Worm (Caenorhabditis elegans) whole organism, young adult: Measurements from ENCODE around the gene ZK1248.20.

Experiments
- B0336.3 ChIP-seq: fragments of 200-800 bp; sonication (Bioruptor generic); IDR thresholded peaks from 2 replicates; pipeline ENCODE4 v1.3.6; 2022; ENCODE audit warnings: missing genetic modification characterization, missing compliant biosample characterization
- C17E4.6 ChIP-seq: fragments of 200-800 bp; sonication (Bioruptor generic); IDR thresholded peaks from 2 replicates; pipeline ENCODE4 v1.3.6; 2022; ENCODE audit warnings: missing genetic modification reagents, missing genetic modification characterization, missing compliant biosample characterization
- D2030.7 ChIP-seq: fragments of 200-800 bp; sonication (Bioruptor generic); IDR thresholded peaks from 2 replicates; pipeline ENCODE4 v1.3.6; 2022; ENCODE audit warnings: missing genetic modification reagents, missing genetic modification characterization, missing compliant biosample characterization
- F22D6.2 ChIP-seq: sonication (generic microtip); optimal IDR thresholded peaks from 2 replicates; lab custom pipeline; 2016; ENCODE audit warnings: mild to moderate bottlenecking, missing genetic modification characterization, missing compliant biosample characterization
- F23B12.7 ChIP-seq: sonication (generic microtip); optimal IDR thresholded peaks from 2 replicates; lab custom pipeline; 2017; ENCODE audit warnings: missing genetic modification characterization, mild to moderate bottlenecking, missing compliant biosample characterization, antibody characterized with exemption, moderate library complexity; ENCODE audit not compliant: insufficient read depth
- F39B2.1 ChIP-seq: fragments of 200-800 bp; sonication (Bioruptor generic); IDR thresholded peaks from 2 replicates; pipeline ENCODE4 v1.3.6; 2022; ENCODE audit warnings: missing genetic modification reagents, missing genetic modification characterization, missing compliant biosample characterization
- F52B5.7 ChIP-seq: sonication (generic microtip); optimal IDR thresholded peaks from 2 replicates; lab custom pipeline; 2016; ENCODE audit warnings: mild to moderate bottlenecking, missing genetic modification characterization, missing compliant biosample characterization
- F57A8.1 ChIP-seq: fragments of 200-800 bp; sonication (Bioruptor generic); optimal IDR thresholded peaks from 2 replicates; lab custom pipeline; 2018; ENCODE audit warnings: mild to moderate bottlenecking, missing genetic modification characterization, moderate library complexity, missing compliant biosample characterization
- T07F8.4 ChIP-seq: sonication (generic microtip); optimal IDR thresholded peaks from 2 replicates; lab custom pipeline; 2016; ENCODE audit warnings: mild to moderate bottlenecking, missing genetic modification characterization, moderate library complexity, missing compliant biosample characterization
- Y53G8AR.9 ChIP-seq: fragments of 200-800 bp; sonication (Bioruptor generic); conservative IDR thresholded peaks from 2 replicates; pipeline ENCODE4 v1.3.6; 2022; ENCODE audit warnings: missing genetic modification reagents, missing genetic modification characterization, missing compliant biosample characterization
- Y56A3A.18 ChIP-seq: fragments of 200-800 bp; sonication (Bioruptor generic); IDR thresholded peaks from 2 replicates; pipeline ENCODE4 v1.3.6; 2022; ENCODE audit warnings: missing genetic modification reagents, missing genetic modification characterization, missing compliant biosample characterization
- Y79H2A.3 ChIP-seq: fragments of 200-800 bp; sonication (Bioruptor generic); conservative IDR thresholded peaks from 2 replicates; pipeline ENCODE4 v1.3.6; 2022; ENCODE audit warnings: missing genetic modification reagents, missing genetic modification characterization, missing compliant biosample characterization
- ZK185.1 ChIP-seq: sonication (generic microtip); optimal IDR thresholded peaks from 2 replicates; lab custom pipeline; 2016; ENCODE audit warnings: mild to moderate bottlenecking, missing genetic modification characterization, missing compliant biosample characterization; ENCODE audit not compliant: poor library complexity, severe bottlenecking
- ama-1 ChIP-seq, 3 experiments: fragments of 150-350 bp in 1 of 3; sonication (generic microtip) in 2 of 3; optimal IDR thresholded peaks; 2 replicates each; lab custom pipeline; 2014 to 2018; ENCODE audit warnings: missing biosample characterization in 2 of 3, missing genetic modification characterization in 2 of 3, missing genetic modification reagents in 2 of 3
- aptf-3 ChIP-seq: fragments of 200-800 bp; sonication (Bioruptor generic); IDR thresholded peaks from 2 replicates; pipeline ENCODE4 v1.3.6; 2022; ENCODE audit warnings: missing genetic modification characterization, missing compliant biosample characterization
- atf-7 ChIP-seq: sonication (generic microtip); optimal IDR thresholded peaks from 2 replicates; lab custom pipeline; 2017; ENCODE audit warnings: mild to moderate bottlenecking, missing genetic modification characterization, missing compliant biosample characterization
- athp-1 ChIP-seq: sonication (generic microtip); optimal IDR thresholded peaks from 2 replicates; lab custom pipeline; 2017; ENCODE audit warnings: mild to moderate bottlenecking, missing genetic modification characterization, missing compliant biosample characterization
- attf-5 ChIP-seq: fragments of 200-800 bp; sonication (Bioruptor generic); optimal IDR thresholded peaks from 2 replicates; lab custom pipeline; 2018; ENCODE audit warnings: mild to moderate bottlenecking, missing genetic modification characterization, missing compliant biosample characterization
- attf-6 ChIP-seq: fragments of 200-800 bp; sonication (Bioruptor generic); IDR thresholded peaks from 2 replicates; pipeline ENCODE4 v1.3.6; 2022; ENCODE audit warnings: missing genetic modification reagents, missing genetic modification characterization, missing compliant biosample characterization
- cebp-2 ChIP-seq: fragments of 200-800 bp; sonication (Bioruptor generic); IDR thresholded peaks from 2 replicates; pipeline ENCODE4 v1.3.6; 2022; ENCODE audit warnings: missing genetic modification characterization, missing compliant biosample characterization
- ceh-40 ChIP-seq: fragments of 200-800 bp; sonication (Bioruptor generic); IDR thresholded peaks from 2 replicates; pipeline ENCODE4 v1.3.6; 2022; ENCODE audit warnings: missing genetic modification characterization, missing compliant biosample characterization
- ceh-79 ChIP-seq: sonication (generic microtip); optimal IDR thresholded peaks from 2 replicates; lab custom pipeline; 2017; ENCODE audit warnings: mild to moderate bottlenecking, missing genetic modification characterization, missing compliant biosample characterization
- ceh-91 ChIP-seq: fragments of 200-800 bp; sonication (Bioruptor generic); IDR thresholded peaks from 2 replicates; pipeline ENCODE4 v1.3.6; 2022; ENCODE audit warnings: missing genetic modification reagents, missing genetic modification characterization, missing compliant biosample characterization
- efl-1 ChIP-seq: fragments of 150-350 bp; optimal IDR thresholded peaks from 2 replicates; lab custom pipeline; 2014; ENCODE audit warnings: missing biosample characterization, missing genetic modification reagents, missing genetic modification characterization
- hrde-1 ChIP-seq: sonication (generic microtip); optimal IDR thresholded peaks from 2 replicates; lab custom pipeline; 2016; ENCODE audit warnings: missing genetic modification characterization, mild to moderate bottlenecking, missing compliant biosample characterization, moderate library complexity, missing genotype, missing genetic modification reagents, borderline replicate concordance
- lag-1 ChIP-seq: fragments of 200-800 bp; sonication (Bioruptor generic); IDR thresholded peaks from 2 replicates; pipeline ENCODE4 v1.3.6; 2022; ENCODE audit warnings: missing genetic modification reagents, missing genetic modification characterization, missing compliant biosample characterization
- lin-54 ChIP-seq: fragments of 200-800 bp; sonication (Bioruptor generic); optimal IDR thresholded peaks from 2 replicates; lab custom pipeline; 2018; ENCODE audit warnings: mild to moderate bottlenecking, missing genetic modification characterization, missing compliant biosample characterization
- madf-3 ChIP-seq: fragments of 200-800 bp; sonication (Bioruptor generic); IDR thresholded peaks from 2 replicates; pipeline ENCODE4 v1.3.6; 2022; ENCODE audit warnings: missing genetic modification reagents, missing genetic modification characterization, missing compliant biosample characterization
- madf-6 ChIP-seq: fragments of 200-800 bp; sonication (Bioruptor generic); IDR thresholded peaks from 2 replicates; pipeline ENCODE4 v1.3.6; 2022; ENCODE audit warnings: missing genetic modification reagents, missing genetic modification characterization, missing compliant biosample characterization
- mel-28 ChIP-seq: sonication (generic microtip); optimal IDR thresholded peaks from 2 replicates; lab custom pipeline; 2016; ENCODE audit warnings: borderline replicate concordance, mild to moderate bottlenecking, missing genetic modification characterization, missing compliant biosample characterization
- nfya-1 ChIP-seq: sonication (generic microtip); optimal IDR thresholded peaks from 2 replicates; lab custom pipeline; 2017; ENCODE audit warnings: antibody characterized with exemption, missing compliant biosample characterization, missing genetic modification characterization, borderline replicate concordance; ENCODE audit not compliant: insufficient read depth
- nfyb-1 ChIP-seq: fragments of 200-800 bp; sonication (Bioruptor generic); IDR thresholded peaks from 2 replicates; pipeline ENCODE4 v1.3.6; 2022; ENCODE audit warnings: missing genetic modification reagents, missing genetic modification characterization, missing compliant biosample characterization
- nhr-179 ChIP-seq: sonication (generic microtip); optimal IDR thresholded peaks from 2 replicates; lab custom pipeline; 2016; ENCODE audit warnings: mild to moderate bottlenecking, missing genetic modification characterization, missing compliant biosample characterization
- nhr-27 ChIP-seq: fragments of 200-800 bp; sonication (Bioruptor generic); optimal IDR thresholded peaks from 2 replicates; lab custom pipeline; 2018; ENCODE audit warnings: mild to moderate bottlenecking, missing genetic modification characterization, moderate library complexity, missing compliant biosample characterization
- pbrm-1 ChIP-seq: fragments of 200-800 bp; sonication (Bioruptor generic); IDR thresholded peaks from 2 replicates; pipeline ENCODE4 v1.3.6; 2022; ENCODE audit warnings: missing genetic modification reagents, missing genetic modification characterization, missing compliant biosample characterization
- repo-1 ChIP-seq: sonication (generic microtip); optimal IDR thresholded peaks from 2 replicates; lab custom pipeline; 2017; ENCODE audit warnings: mild to moderate bottlenecking, missing genetic modification characterization, missing compliant biosample characterization
- sdz-38 ChIP-seq: sonication (generic microtip); optimal IDR thresholded peaks from 2 replicates; lab custom pipeline; 2016; ENCODE audit warnings: missing genotype, missing genetic modification characterization, missing compliant biosample characterization
- snpc-4 ChIP-seq, 5 experiments: fragments of 150-350 bp in 1 of 5; sonication (generic microtip) in 4 of 5; optimal IDR thresholded peaks; 2 replicates each; lab custom pipeline; 2014 to 2018; ENCODE audit warnings: missing genetic modification characterization in 5 of 5, missing biosample characterization in 3 of 5, antibody characterized with exemption in 2 of 5, mild to moderate bottlenecking in 2 of 5, missing compliant biosample characterization in 2 of 5, missing genotype in 2 of 5, moderate library complexity in 2 of 5, missing genetic modification reagents in 1 of 5
- zim-3 ChIP-seq: sonication (generic microtip); optimal IDR thresholded peaks from 2 replicates; lab custom pipeline; 2017; ENCODE audit warnings: mild to moderate bottlenecking, missing genetic modification characterization, moderate library complexity, missing compliant biosample characterization
- ztf-26 ChIP-seq: sonication (generic microtip); optimal IDR thresholded peaks from 2 replicates; lab custom pipeline; 2017; ENCODE audit warnings: missing genetic modification characterization, missing compliant biosample characterization
- ztf-6 ChIP-seq: fragments of 200-800 bp; sonication (Bioruptor generic); IDR thresholded peaks from 2 replicates; pipeline ENCODE4 v1.3.6; 2022; ENCODE audit warnings: missing genetic modification reagents, missing genetic modification characterization, missing compliant biosample characterization

The ZK1248.20 gene

ce11 chrII:5816346-5816745, at the start of gene ZK1248.20:
Gene ZK1248.20 (plus strand): TSS chrII:5816646.
- TF ChIP-seq ceh-91 (GFP tag; lab: Robert Waterston, UW) (no peak), madf-6 (GFP tag; lab: Robert Waterston, UW) (no peak), ceh-40 (GFP tag; lab: Robert Waterston, UW) (no peak), F23B12.7 (tag; lab: Kevin White, UChicago) (no peak), Y56A3A.18 (GFP tag; lab: Robert Waterston, UW) (no peak), cebp-2 (GFP tag; lab: Robert Waterston, UW) (no peak), athp-1 (tag; lab: Kevin White, UChicago) (no peak), ztf-26 (no peak)

DNA sequence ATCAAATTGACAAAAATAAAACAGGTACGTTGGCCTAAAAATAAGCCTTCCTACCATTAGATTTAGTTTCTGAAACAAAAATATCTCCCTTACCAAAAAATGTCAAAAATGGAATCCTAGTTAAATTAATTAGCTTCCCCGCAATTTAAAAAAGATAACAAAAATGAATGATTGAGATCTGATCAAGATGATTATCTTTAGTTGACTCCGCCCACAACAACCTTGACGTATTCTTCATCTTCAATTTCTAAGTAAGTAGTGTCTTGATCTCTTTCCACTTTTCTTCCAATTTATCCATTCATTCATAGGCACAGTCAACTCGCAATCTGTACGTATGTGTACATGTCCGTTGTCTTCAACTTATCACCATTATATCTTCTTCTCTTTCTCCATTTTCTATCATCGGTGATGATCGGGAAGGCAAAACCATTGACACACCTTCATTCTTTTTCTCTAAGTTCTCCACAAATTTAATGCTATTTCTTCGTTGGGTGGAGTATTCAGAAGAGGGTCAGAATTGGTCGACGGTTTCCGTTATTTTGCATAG, 48.1 kb upstream of the ZK1248.20 start:
- TF ChIP-seq ama-1 (optimal IDR thresholded peaks at IDR 0.05; lab: Kevin White, UChicago) = no peak
- no peak for TF ChIP-seq ama-1 (GFP tag; optimal IDR thresholded peaks at IDR 0.05; lab: Kevin White, UChicago)
- TF ChIP-seq ceh-79 (tag; lab: Kevin White, UChicago) = no peak
- no peak for TF ChIP-seq F39B2.1 (GFP tag; lab: Robert Waterston, UW)
- no peak for TF ChIP-seq pbrm-1 (GFP tag; lab: Robert Waterston, UW)
- TF ChIP-seq, all 124 proteins: peak for 0

DNA sequence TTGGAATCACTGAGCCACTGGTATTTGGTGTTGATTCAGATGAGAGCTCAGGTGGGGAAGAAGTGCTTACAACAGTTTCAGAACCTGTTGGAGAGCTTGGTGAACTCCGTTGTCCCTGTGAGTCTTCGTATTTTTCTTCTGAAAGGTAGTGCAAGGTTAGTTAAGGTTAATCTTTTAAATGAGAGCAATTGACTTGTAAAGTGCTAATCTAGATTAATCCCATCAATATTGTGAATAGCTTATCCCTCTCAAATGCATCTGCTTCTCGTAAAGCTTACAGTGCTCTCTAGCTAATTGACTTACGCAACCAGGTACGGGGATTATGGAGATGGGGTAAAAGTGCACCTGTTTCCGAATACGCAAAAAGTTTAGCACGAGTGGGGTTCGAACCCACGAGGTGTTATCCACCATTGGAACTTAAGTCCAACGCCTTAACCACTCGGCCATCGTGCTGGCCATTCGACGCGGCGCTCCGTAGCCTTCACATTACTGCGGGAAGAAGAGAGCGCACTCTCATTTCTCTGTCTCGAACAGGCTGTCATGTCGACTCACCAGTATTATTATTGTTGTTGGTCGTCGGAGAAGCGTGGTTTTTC, 43.8 kb upstream of the ZK1248.20 start:
- no peak for TF ChIP-seq ztf-26
- no peak for TF ChIP-seq B0336.3
- TF ChIP-seq mel-28 (tag; lab: Kevin White, UChicago) = no peak
- 0 out of 2 replicates have a peak, but pooled peaks have one; percentile 55 for TF ChIP-seq madf-3
- peak; percentile 35 for TF ChIP-seq attf-5
- TF ChIP-seq ceh-40 (GFP tag; lab: Robert Waterston, UW) = no peak
- peak; percentile 83 for TF ChIP-seq nfyb-1
- TF ChIP-seq F57A8.1 (GFP tag; lab: Kevin White, UChicago) = no peak
- no peak for TF ChIP-seq lin-54 (GFP tag; lab: Kevin White, UChicago)
- peak; percentile 73; the same call in 1 of the 2 replicates for TF ChIP-seq ztf-6 (GFP tag; lab: Robert Waterston, UW)
- peak; percentile 54 for TF ChIP-seq zim-3 (tag; lab: Kevin White, UChicago)
- TF ChIP-seq ceh-79 (tag; lab: Kevin White, UChicago) = no peak
- no peak for TF ChIP-seq snpc-4 (GFP tag; optimal IDR thresholded peaks at IDR 0.05; lab: Kevin White, UChicago)
- TF ChIP-seq snpc-4 (tag; optimal IDR thresholded peaks at IDR 0.05; lab: Kevin White, UChicago) = peak in 3 of 4 experiments; percentile 0 to 70 (median 62)
- peak; percentile 24; the same call in 1 of the 2 replicates for TF ChIP-seq attf-6 (GFP tag; lab: Robert Waterston, UW)
- TF ChIP-seq athp-1 (tag; lab: Kevin White, UChicago) = no peak
- peak; percentile 6 for TF ChIP-seq atf-7 (tag; lab: Kevin White, UChicago)
- no peak for TF ChIP-seq hrde-1 (tag; lab: Kevin White, UChicago)
- no peak for TF ChIP-seq nfya-1 (tag; lab: Kevin White, UChicago)
- no peak for TF ChIP-seq lag-1 (GFP tag; lab: Robert Waterston, UW)
- TF ChIP-seq sdz-38 (tag; lab: Kevin White, UChicago) = no peak
- no peak for TF ChIP-seq nhr-27 (tag; lab: Kevin White, UChicago)
- TF ChIP-seq F52B5.7 = peak; percentile 12
- TF ChIP-seq aptf-3 = no peak
- TF ChIP-seq Y79H2A.3 = peak; percentile 47; the same call in 1 of the 2 replicates
- TF ChIP-seq ama-1 (optimal IDR thresholded peaks at IDR 0.05; lab: Kevin White, UChicago) = no peak
- no peak for TF ChIP-seq ama-1 (GFP tag; optimal IDR thresholded peaks at IDR 0.05; lab: Kevin White, UChicago)
- TF ChIP-seq C17E4.6 (GFP tag; lab: Robert Waterston, UW) = no peak
- TF ChIP-seq efl-1 = no peak
- peak; percentile 37 for TF ChIP-seq T07F8.4 (tag; lab: Kevin White, UChicago)
- TF ChIP-seq Y53G8AR.9 (GFP tag; lab: Robert Waterston, UW) = 0 out of 2 replicates have a peak, but pooled peaks have one; percentile 57
- peak; percentile 2 for TF ChIP-seq repo-1 (tag; lab: Kevin White, UChicago)
- peak; percentile 31 for TF ChIP-seq ZK185.1 (tag; lab: Kevin White, UChicago)
- TF ChIP-seq F22D6.2 (tag; lab: Kevin White, UChicago) = no peak
- TF ChIP-seq nhr-179 (tag; lab: Kevin White, UChicago) = no peak
- no peak for TF ChIP-seq D2030.7 (GFP tag; lab: Robert Waterston, UW)
- TF ChIP-seq Y56A3A.18 (GFP tag; lab: Robert Waterston, UW) = peak; percentile 55; the same call in 1 of the 2 replicates
